Fruit fly (Drosophila melanogaster): ENCODE data around the gene B-H2.
A peak's percentile ranks its signal among the peaks of the same experiment; 100 is the strongest.

The B-H2 gene

DNA sequence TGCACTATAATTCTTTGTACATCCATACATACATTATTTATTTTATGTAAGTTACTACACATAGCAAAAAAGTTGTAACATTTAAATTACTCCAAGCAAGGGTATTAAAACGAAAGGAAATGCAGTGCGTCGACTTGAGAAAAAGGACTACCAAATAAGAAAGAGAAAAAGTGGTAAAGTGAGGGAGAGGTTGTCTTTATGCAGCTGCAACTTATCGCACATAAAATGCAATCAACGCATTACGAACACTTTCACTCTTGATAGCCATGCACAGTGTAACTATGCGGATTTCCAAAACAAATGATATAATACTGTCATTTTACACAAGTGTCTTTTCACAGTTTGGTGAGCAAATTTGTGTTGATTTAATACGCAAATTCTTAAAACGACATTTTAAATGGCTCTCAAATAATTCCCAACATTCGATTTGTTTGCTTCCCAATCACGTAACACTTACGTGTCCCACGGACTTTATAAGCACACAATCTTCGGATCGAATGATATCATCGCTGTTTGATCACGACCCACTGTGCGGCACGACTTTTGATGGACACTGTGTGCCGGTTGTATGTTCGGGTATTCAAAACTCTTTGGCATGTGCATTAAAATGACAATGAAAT is 17.2 kb upstream of the B-H2 start (continued):
- TF ChIP-seq CG13775 (GFP tag; optimal IDR thresholded peaks at IDR 0.05) (no peak), Fer1 (GFP tag; optimal IDR thresholded peaks at IDR 0.05) (no peak), CG31388 (GFP tag; optimal IDR thresholded peaks at IDR 0.05) (no peak), chm (GFP tag; IDR thresholded peaks at IDR 0.05) (no peak), unc-4 (GFP tag; IDR thresholded peaks at IDR 0.05; ENCODE audit: partially characterized antibody) (no peak), CG8281 (tag; optimal IDR thresholded peaks at IDR 0.05) (no peak), fd102C (GFP tag; optimal IDR thresholded peaks at IDR 0.05) (no peak), CG9932 (GFP tag; IDR thresholded peaks at IDR 0.05) (no peak; the same call in 1 of the 2 replicates), knrl (GFP tag; IDR thresholded peaks at IDR 0.05; ENCODE audit: partially characterized antibody) (no peak), peb (GFP tag; IDR thresholded peaks at IDR 0.05) (no peak), corto (GFP tag; optimal IDR thresholded peaks at IDR 0.05) (no peak), CG11723 (GFP tag; optimal IDR thresholded peaks at IDR 0.05) (no peak), Spps (tag; optimal IDR thresholded peaks at IDR 0.05) (peak; percentile 9), maf-S (GFP tag; optimal IDR thresholded peaks at IDR 0.05) (no peak), Hr3 (GFP tag; optimal IDR thresholded peaks at IDR 0.05) (no peak), CG42726 (GFP tag; IDR thresholded peaks at IDR 0.05; ENCODE audit: partially characterized antibody) (no peak), ind (GFP tag; optimal IDR thresholded peaks at IDR 0.05) (peak; percentile 21), pros (GFP tag; optimal IDR thresholded peaks at IDR 0.05) (no peak), Hand (GFP tag; optimal IDR thresholded peaks at IDR 0.05) (no peak), CG2116 (GFP tag; optimal IDR thresholded peaks at IDR 0.05) (no peak), ewg (GFP tag; optimal IDR thresholded peaks at IDR 0.05) (peak; percentile 44), CG4854 (GFP tag; optimal IDR thresholded peaks at IDR 0.05) (no peak), sima (GFP tag; optimal IDR thresholded peaks at IDR 0.05) (no peak), CG10462 (GFP tag; optimal IDR thresholded peaks at IDR 0.05) (no peak), CG2875 (GFP tag; optimal IDR thresholded peaks at IDR 0.05) (peak; percentile 45), pho (GFP tag; optimal IDR thresholded peaks at IDR 0.05) (no peak), CG30020 (tag; optimal IDR thresholded peaks at IDR 0.05) (no peak), fru (optimal IDR thresholded peaks at IDR 0.05) (no peak), CG11560 (tag; IDR thresholded peaks at IDR 0.05) (no peak), Atf3 (GFP tag; optimal IDR thresholded peaks at IDR 0.05) (peak; percentile 52), Rx (GFP tag; IDR thresholded peaks at IDR 0.05) (no peak), ase (GFP tag; IDR thresholded peaks at IDR 0.05) (peak; percentile 16; the same call in 1 of the 3 replicates), CG9609 (GFP tag; optimal IDR thresholded peaks at IDR 0.05) (peak; percentile 5), gsb-n (tag; optimal IDR thresholded peaks at IDR 0.05) (peak; percentile 20), klu (GFP tag; IDR thresholded peaks at IDR 0.05) (no peak), CG8944 (GFP tag; optimal IDR thresholded peaks at IDR 0.05) (peak; percentile 23), gsb (GFP tag; IDR thresholded peaks at IDR 0.05) (no peak), vvl (GFP tag; IDR thresholded peaks at IDR 0.05) (0 out of 2 replicates have a peak, but pooled peaks have one; percentile 45), Neu2 (GFP tag; optimal IDR thresholded peaks at IDR 0.05; ENCODE audit: borderline replicate concordance) (no peak), ab (GFP tag; optimal IDR thresholded peaks at IDR 0.05) (no peak), CrebB (tag; optimal IDR thresholded peaks at IDR 0.05) (no peak), CG8290 (GFP tag; optimal IDR thresholded peaks at IDR 0.05) (no peak), CG8290 (tag; optimal IDR thresholded peaks at IDR 0.05) (peak in 1 of 2 experiments; percentile 33), tgo (GFP tag; IDR thresholded peaks at IDR 0.05) (peak; percentile 27; the same call in 1 of the 3 replicates), CG15269 (tag; optimal IDR thresholded peaks at IDR 0.05) (peak; percentile 32), exex (tag; optimal IDR thresholded peaks at IDR 0.05) (no peak), sens-2 (GFP tag; IDR thresholded peaks at IDR 0.05) (no peak), lmd (GFP tag; IDR thresholded peaks at IDR 0.05) (peak; percentile 50; the same call in 1 of the 2 replicates), dpn (GFP tag; optimal IDR thresholded peaks at IDR 0.05) (peak in 1 of 2 experiments; percentile 30), usp (GFP tag; optimal IDR thresholded peaks at IDR 0.05) (no peak), TFAM (GFP tag; optimal IDR thresholded peaks at IDR 0.05) (no peak)

All from whole organism, embryonic.